Fruit fly (Drosophila melanogaster) whole organism, embryonic: ENCODE data around the gene CG4456.

ENCODE experiments used
- Ada2b ChIP-seq: fragments of 200-800 bp; sonication (Bioruptor generic); IDR thresholded peaks from 2 replicates; pipeline ENCODE4 v1.3.6; 2022; ENCODE audit warnings: missing biosample characterization, missing genetic modification characterization
- Antp ChIP-seq: fragments of 200-800 bp; sonication (Bioruptor generic); optimal IDR thresholded peaks from 3 replicates; lab custom pipeline; 2016; ENCODE audit warnings: missing biosample characterization, missing genetic modification characterization
- C15 ChIP-seq: fragments of 200-800 bp; sonication (Bioruptor generic); IDR thresholded peaks from 3 replicates; pipeline ENCODE4 v1.3.6; 2022; ENCODE audit warnings: missing biosample characterization, missing genetic modification characterization
- CG10565 ChIP-seq: fragments of 200-800 bp; sonication (Bioruptor generic); optimal IDR thresholded peaks from 3 replicates; lab custom pipeline; 2016; ENCODE audit warnings: missing biosample characterization, mild to moderate bottlenecking, missing genetic modification characterization
- CG11696 ChIP-seq: fragments of 200-800 bp; sonication (Bioruptor generic); IDR thresholded peaks from 2 replicates; pipeline ENCODE4 v1.3.6; 2022; ENCODE audit warnings: missing biosample characterization, missing genetic modification characterization
- CG11723 ChIP-seq: fragments of 200-800 bp; sonication (Bioruptor generic); optimal IDR thresholded peaks from 2 replicates; lab custom pipeline; 2017; ENCODE audit warnings: missing biosample characterization, mild to moderate bottlenecking, missing genetic modification characterization
- CG13296 ChIP-seq: fragments of 200-800 bp; sonication (Bioruptor generic); optimal IDR thresholded peaks from 3 replicates; lab custom pipeline; 2018; ENCODE audit warnings: missing biosample characterization, mild to moderate bottlenecking, missing genetic modification characterization
- CG15514 ChIP-seq: fragments of 200-800 bp; sonication (Bioruptor generic); optimal IDR thresholded peaks from 3 replicates; lab custom pipeline; 2017; ENCODE audit warnings: missing biosample characterization, missing genetic modification characterization, mild to moderate bottlenecking, moderate library complexity, missing genetic modification reagents
- CG16779 ChIP-seq: fragments of 200-800 bp; sonication (Bioruptor generic); IDR thresholded peaks from 2 replicates; pipeline ENCODE4 v1.3.6; 2022; ENCODE audit warnings: missing biosample characterization, missing genetic modification characterization
- CG18476 ChIP-seq: fragments of 200-800 bp; sonication (Bioruptor generic); optimal IDR thresholded peaks from 2 replicates; lab custom pipeline; 2016; ENCODE audit warnings: missing biosample characterization, mild to moderate bottlenecking, missing genetic modification characterization
- CG2120 ChIP-seq: fragments of 200-800 bp; sonication (Bioruptor generic); optimal IDR thresholded peaks from 3 replicates; lab custom pipeline; 2016; ENCODE audit warnings: missing biosample characterization, missing genetic modification characterization
- CG2712 ChIP-seq: fragments of 200-800 bp; optimal IDR thresholded peaks from 3 replicates; lab custom pipeline; 2019; ENCODE audit warnings: missing biosample characterization, mild to moderate bottlenecking, missing genetic modification characterization, moderate library complexity
- CG31441 ChIP-seq: fragments of 200-800 bp; sonication (Bioruptor generic); IDR thresholded peaks from 2 replicates; pipeline ENCODE4 v1.3.6; 2022; ENCODE audit warnings: missing biosample characterization, missing genetic modification characterization
- CG43689 ChIP-seq: fragments of 200-800 bp; sonication (Bioruptor generic); IDR thresholded peaks from 2 replicates; pipeline ENCODE4 v1.3.6; 2022; ENCODE audit warnings: missing biosample characterization, missing genetic modification characterization
- CG4730 ChIP-seq: fragments of 200-800 bp; sonication (Bioruptor generic); IDR thresholded peaks from 2 replicates; pipeline ENCODE4 v1.3.6; 2022; ENCODE audit warnings: missing biosample characterization, missing genetic modification characterization
- CG6254 ChIP-seq: fragments of 200-800 bp; sonication (Bioruptor generic); optimal IDR thresholded peaks from 3 replicates; lab custom pipeline; 2017; ENCODE audit warnings: mild to moderate bottlenecking, missing biosample characterization, missing genetic modification reagents, missing genetic modification characterization
- CG6689 ChIP-seq: fragments of 200-800 bp; sonication (Bioruptor generic); IDR thresholded peaks from 2 replicates; pipeline ENCODE4 v1.3.6; 2022; ENCODE audit warnings: missing biosample characterization, missing genetic modification characterization
- CG6813 ChIP-seq: fragments of 200-800 bp; sonication (Bioruptor generic); optimal IDR thresholded peaks from 2 replicates; lab custom pipeline; 2017; ENCODE audit warnings: missing biosample characterization, missing genetic modification characterization, mild to moderate bottlenecking, moderate library complexity, missing genetic modification reagents
- CG7271 ChIP-seq: fragments of 200-800 bp; sonication (Bioruptor generic); optimal IDR thresholded peaks from 2 replicates; lab custom pipeline; 2018; ENCODE audit warnings: missing biosample characterization, mild to moderate bottlenecking, missing genetic modification characterization, moderate library complexity
- CG7372 ChIP-seq: fragments of 200-800 bp; sonication (Bioruptor generic); IDR thresholded peaks from 2 replicates; pipeline ENCODE4 v1.3.6; 2022; ENCODE audit warnings: missing biosample characterization, missing genetic modification characterization
- CG7786 ChIP-seq: fragments of 200-800 bp; sonication (Bioruptor generic); optimal IDR thresholded peaks from 2 replicates; lab custom pipeline; 2016; ENCODE audit warnings: missing biosample characterization, missing genetic modification characterization
- CG8359 ChIP-seq: fragments of 200-800 bp; sonication (Bioruptor generic); optimal IDR thresholded peaks from 2 replicates; lab custom pipeline; 2017; ENCODE audit warnings: missing biosample characterization, mild to moderate bottlenecking, missing genetic modification characterization, borderline replicate concordance
- CG9215 ChIP-seq: fragments of 200-800 bp; sonication (Bioruptor generic); IDR thresholded peaks from 2 replicates; pipeline ENCODE4 v1.3.6; 2022; ENCODE audit warnings: missing biosample characterization, missing genetic modification characterization
- CG9932 ChIP-seq: fragments of 200-800 bp; sonication (Bioruptor generic); IDR thresholded peaks from 2 replicates; pipeline ENCODE4 v1.3.6; 2022; ENCODE audit warnings: missing biosample characterization, missing genetic modification characterization
- CkIIα-i1 ChIP-seq: fragments of 200-800 bp; sonication (Bioruptor generic); IDR thresholded peaks from 2 replicates; pipeline ENCODE4 v1.3.6; 2022; ENCODE audit warnings: missing biosample characterization, missing genetic modification characterization
- Dref ChIP-seq: fragments of 200-800 bp; sonication (Bioruptor generic); IDR thresholded peaks from 2 replicates; pipeline ENCODE4 v1.3.6; 2022; ENCODE audit warnings: missing biosample characterization, missing genetic modification characterization
- Gug ChIP-seq: fragments of 200-800 bp; sonication (Bioruptor generic); IDR thresholded peaks from 4 replicates; pipeline ENCODE4 v1.3.6; 2022; ENCODE audit warnings: missing biosample characterization, missing genetic modification characterization
- MTF-1 ChIP-seq: fragments of 200-800 bp; sonication (Bioruptor generic); optimal IDR thresholded peaks from 2 replicates; lab custom pipeline; 2018; ENCODE audit warnings: missing biosample characterization, mild to moderate bottlenecking, missing genetic modification characterization, borderline replicate concordance
- Neu2 ChIP-seq: fragments of 200-800 bp; sonication (Bioruptor generic); optimal IDR thresholded peaks from 3 replicates; lab custom pipeline; 2016; ENCODE audit warnings: missing biosample characterization, missing genetic modification characterization, borderline replicate concordance
- Oli ChIP-seq: fragments of 200-800 bp; sonication (Bioruptor generic); optimal IDR thresholded peaks from 2 replicates; lab custom pipeline; 2018; ENCODE audit warnings: missing biosample characterization, mild to moderate bottlenecking, missing genetic modification characterization, moderate library complexity
- Sin3A ChIP-seq: fragments of >200 bp; optimal IDR thresholded peaks from 2 replicates; lab custom pipeline; 2018
- Trl ChIP-seq, 3 experiments: fragments of >200 bp in 2 of 3; fragments of 200-800 bp in 1 of 3; sonication (Bioruptor generic) in 1 of 3; optimal IDR thresholded peaks; 2 replicates in 1 of 3; 3 replicates in 2 of 3; lab custom pipeline; 2016 to 2017; ENCODE audit warnings: missing biosample characterization in 1 of 3, missing genetic modification characterization in 1 of 3
- YL-1 ChIP-seq: fragments of 200-800 bp; sonication (Bioruptor generic); optimal IDR thresholded peaks from 3 replicates; lab custom pipeline; 2017; ENCODE audit warnings: missing biosample characterization, mild to moderate bottlenecking, missing genetic modification characterization
- aop ChIP-seq: fragments of 200-800 bp; sonication (Bioruptor generic); IDR thresholded peaks from 2 replicates; pipeline ENCODE4 v1.3.6; 2022; ENCODE audit warnings: missing biosample characterization, missing genetic modification characterization
- ap ChIP-seq: fragments of 200-800 bp; sonication (Bioruptor generic); IDR thresholded peaks from 2 replicates; pipeline ENCODE4 v1.3.6; 2022; ENCODE audit warnings: missing biosample characterization, missing genetic modification characterization
- bsh ChIP-seq, 2 experiments: fragments of 200-800 bp; sonication (Bioruptor generic); optimal IDR thresholded peaks; 2 replicates each; lab custom pipeline; 2017 to 2018; ENCODE audit warnings: mild to moderate bottlenecking in 2 of 2, missing biosample characterization in 2 of 2, missing genetic modification characterization in 2 of 2, moderate library complexity in 1 of 2
- chinmo ChIP-seq: fragments of 200-800 bp; sonication (Bioruptor generic); IDR thresholded peaks from 4 replicates; pipeline ENCODE4 v1.3.6; 2022; ENCODE audit warnings: missing biosample characterization, missing genetic modification characterization; ENCODE audit not compliant: partially characterized antibody
- crc ChIP-seq: fragments of 200-800 bp; sonication (Bioruptor generic); optimal IDR thresholded peaks from 2 replicates; lab custom pipeline; 2016; ENCODE audit warnings: missing biosample characterization, missing genetic modification characterization
- cwo ChIP-seq: fragments of 200-800 bp; sonication (Bioruptor generic); optimal IDR thresholded peaks from 3 replicates; lab custom pipeline; 2017; ENCODE audit warnings: missing biosample characterization, missing genetic modification characterization, mild to moderate bottlenecking, moderate library complexity, missing genetic modification reagents
- ems ChIP-seq: fragments of 200-800 bp; sonication (Bioruptor generic); optimal IDR thresholded peaks from 3 replicates; lab custom pipeline; 2016; ENCODE audit warnings: missing biosample characterization, missing genetic modification characterization
- eve ChIP-seq, 2 experiments: fragments of >200 bp; optimal IDR thresholded peaks; 2 replicates each; lab custom pipeline; 2017; ENCODE audit warnings: missing biosample characterization in 2 of 2, missing genetic modification characterization in 2 of 2
- h ChIP-seq: fragments of >200 bp; optimal IDR thresholded peaks from 2 replicates; lab custom pipeline; 2017
- hkb ChIP-seq, 2 experiments: fragments of 200-800 bp in 1 of 2; fragments of >200 bp in 1 of 2; sonication (Bioruptor generic) in 1 of 2; IDR thresholded peaks in 1 of 2; optimal IDR thresholded peaks in 1 of 2; 2 replicates each; pipeline versions ENCODE4 v1.3.6 to Lab custom; 2017 to 2022; ENCODE audit warnings: missing biosample characterization in 1 of 2, missing genetic modification characterization in 1 of 2
- jumu ChIP-seq: fragments of 200-800 bp; sonication (Bioruptor generic); optimal IDR thresholded peaks from 3 replicates; lab custom pipeline; 2016; ENCODE audit warnings: missing biosample characterization, missing genetic modification characterization
- lbe ChIP-seq: fragments of 200-800 bp; sonication (Bioruptor generic); optimal IDR thresholded peaks from 2 replicates; lab custom pipeline; 2016; ENCODE audit warnings: missing biosample characterization, mild to moderate bottlenecking, missing genetic modification characterization
- lilli ChIP-seq: fragments of 200-800 bp; sonication (Bioruptor generic); optimal IDR thresholded peaks from 3 replicates; lab custom pipeline; 2016; ENCODE audit warnings: missing biosample characterization, missing genetic modification characterization
- row ChIP-seq: fragments of 200-800 bp; sonication (Bioruptor generic); IDR thresholded peaks from 3 replicates; pipeline ENCODE4 v1.3.6; 2022; ENCODE audit warnings: missing biosample characterization, missing genetic modification characterization
- slbo ChIP-seq: fragments of 200-800 bp; sonication (Bioruptor generic); IDR thresholded peaks from 2 replicates; pipeline ENCODE4 v1.3.6; 2022; ENCODE audit warnings: missing biosample characterization, missing genetic modification characterization
- stc ChIP-seq: fragments of 200-800 bp; sonication (Bioruptor generic); IDR thresholded peaks from 2 replicates; pipeline ENCODE4 v1.3.6; 2022; ENCODE audit warnings: missing biosample characterization, missing genetic modification characterization
- ttk ChIP-seq: fragments of 200-800 bp; sonication (Bioruptor generic); IDR thresholded peaks from 2 replicates; pipeline ENCODE4 v2.1.2; 2022; ENCODE audit warnings: missing biosample characterization, missing genetic modification characterization
- unc-4 ChIP-seq: fragments of 200-800 bp; sonication (Bioruptor generic); IDR thresholded peaks from 2 replicates; pipeline ENCODE4 v1.3.6; 2022; ENCODE audit warnings: missing biosample characterization, missing genetic modification characterization; ENCODE audit not compliant: partially characterized antibody
- zen2 ChIP-seq: fragments of 200-800 bp; sonication (Bioruptor generic); IDR thresholded peaks from 3 replicates; pipeline ENCODE4 v1.3.6; 2022; ENCODE audit warnings: missing biosample characterization, missing genetic modification characterization; ENCODE audit not compliant: partially characterized antibody

Gene CG4456

dm6 chr3L:9339021-9339420 lies 33.5 kb upstream of the CG4456 start (continued):
- TF ChIP-seq YL-1 (GFP tag; lab: Kevin White, UChicago), result no peak
- no peak for TF ChIP-seq Gug (GFP tag; lab: Robert Waterston, UW)
- TF ChIP-seq ap (GFP tag; lab: Robert Waterston, UW), result no peak
- TF ChIP-seq crc (GFP tag; lab: Kevin White, UChicago), result no peak
- no peak for TF ChIP-seq CG8359
- TF ChIP-seq jumu (GFP tag; lab: Kevin White, UChicago), result no peak
- TF ChIP-seq CG16779 (GFP tag; lab: Robert Waterston, UW), result no peak
- no peak for TF ChIP-seq hkb (optimal IDR thresholded peaks at IDR 0.05; lab: Kevin White, UChicago)
- TF ChIP-seq hkb (GFP tag; IDR thresholded peaks at IDR 0.05; lab: Robert Waterston, UW), result peak; percentile 39
- TF ChIP-seq CG6813, result no peak
- no peak for TF ChIP-seq aop
- TF ChIP-seq Oli (tag; lab: Kevin White, UChicago), result no peak
- no peak for TF ChIP-seq chinmo
- no peak for TF ChIP-seq Ada2b
- TF ChIP-seq CG2712 (tag; lab: Kevin White, UChicago), result no peak
- TF ChIP-seq Dref (GFP tag; lab: Robert Waterston, UW), result no peak
- no peak for TF ChIP-seq lbe (GFP tag; lab: Kevin White, UChicago)
- TF ChIP-seq h (lab: Kevin White, UChicago), result no peak
- no peak for TF ChIP-seq CG18476 (GFP tag; lab: Kevin White, UChicago)
- no peak for TF ChIP-seq unc-4 (GFP tag; lab: Robert Waterston, UW)
- TF ChIP-seq CG9932 (GFP tag; lab: Robert Waterston, UW), result peak; percentile 26; the same call in 1 of the 2 replicates
- TF ChIP-seq C15, result no peak
- TF ChIP-seq CG11696 (GFP tag; lab: Robert Waterston, UW), result no peak
- no peak for TF ChIP-seq CkIIα-i1 (GFP tag; lab: Robert Waterston, UW)
- TF ChIP-seq eve (GFP tag; optimal IDR thresholded peaks at IDR 0.05; lab: Kevin White, UChicago), result no peak
- no peak for TF ChIP-seq CG11723 (GFP tag; lab: Kevin White, UChicago)
- no peak for TF ChIP-seq CG43689 (GFP tag; lab: Robert Waterston, UW)
- no peak for TF ChIP-seq CG9215 (GFP tag; lab: Robert Waterston, UW)
- no peak for TF ChIP-seq CG6254 (GFP tag; lab: Kevin White, UChicago)
- peak; percentile 21 for TF ChIP-seq CG2120
- no peak for TF ChIP-seq CG31441 (GFP tag; lab: Robert Waterston, UW)
- no peak for TF ChIP-seq MTF-1 (GFP tag; lab: Kevin White, UChicago)
- no peak for TF ChIP-seq CG10565 (GFP tag; lab: Kevin White, UChicago)
- no peak for TF ChIP-seq bsh (GFP tag; optimal IDR thresholded peaks at IDR 0.05; lab: Kevin White, UChicago)
- TF ChIP-seq cwo (GFP tag; lab: Kevin White, UChicago), result no peak
- TF ChIP-seq CG7271 (tag; lab: Kevin White, UChicago), result no peak
- TF ChIP-seq Neu2 (GFP tag; lab: Kevin White, UChicago), result no peak
- TF ChIP-seq slbo (GFP tag; lab: Robert Waterston, UW), result peak; percentile 43
- TF ChIP-seq ttk (GFP tag; lab: Robert Waterston, UW), result no peak
- TF ChIP-seq Sin3A (lab: Kevin White, UChicago), result no peak
- no peak for TF ChIP-seq CG6689 (GFP tag; lab: Robert Waterston, UW)
- TF ChIP-seq ems (GFP tag; lab: Kevin White, UChicago), result no peak
- TF ChIP-seq zen2, result no peak
- no peak for TF ChIP-seq CG15514 (GFP tag; lab: Kevin White, UChicago)
- no peak for TF ChIP-seq CG7786 (GFP tag; lab: Kevin White, UChicago)
- no peak for TF ChIP-seq CG4730
- TF ChIP-seq Trl (optimal IDR thresholded peaks at IDR 0.05; lab: Kevin White, UChicago), result no peak
- no peak for TF ChIP-seq Trl (GFP tag; optimal IDR thresholded peaks at IDR 0.05; lab: Kevin White, UChicago)
- TF ChIP-seq row (GFP tag; lab: Robert Waterston, UW), result peak; percentile 56
- peak; percentile 24 for TF ChIP-seq lilli (GFP tag; lab: Kevin White, UChicago)
- no peak for TF ChIP-seq stc (GFP tag; lab: Robert Waterston, UW)
- TF ChIP-seq CG13296 (GFP tag; lab: Kevin White, UChicago), result no peak
- TF ChIP-seq CG7372, result no peak
- TF ChIP-seq Antp, result no peak
